Fruit fly (Drosophila melanogaster) whole organism, embryonic: ENCODE data around the gene Lcp65Ag1.

Experiments used
- B-H2 ChIP-seq: fragments of 200-800 bp; sonication (Bioruptor generic); optimal IDR thresholded peaks from 2 replicates; lab custom pipeline; 2018; ENCODE audit warnings: missing biosample characterization, mild to moderate bottlenecking, missing genetic modification characterization
- Bdp1 ChIP-seq: fragments of 200-800 bp; sonication (Bioruptor generic); optimal IDR thresholded peaks from 3 replicates; lab custom pipeline; 2016; ENCODE audit warnings: missing biosample characterization, missing genetic modification characterization
- CG10209 ChIP-seq: fragments of 200-800 bp; sonication (Bioruptor generic); optimal IDR thresholded peaks from 3 replicates; lab custom pipeline; 2017; ENCODE audit warnings: missing biosample characterization, mild to moderate bottlenecking, missing genetic modification characterization, missing genetic modification reagents
- CG10462 ChIP-seq: fragments of 200-800 bp; sonication (Bioruptor generic); optimal IDR thresholded peaks from 2 replicates; lab custom pipeline; 2016; ENCODE audit warnings: missing biosample characterization, missing genetic modification characterization
- CG12299 ChIP-seq: fragments of 200-800 bp; sonication (Bioruptor generic); optimal IDR thresholded peaks from 2 replicates; lab custom pipeline; 2018; ENCODE audit warnings: missing biosample characterization, mild to moderate bottlenecking, missing genetic modification characterization
- CG12744 ChIP-seq: fragments of 200-800 bp; sonication (Bioruptor generic); optimal IDR thresholded peaks from 2 replicates; lab custom pipeline; 2016; ENCODE audit warnings: missing biosample characterization, missing genetic modification characterization
- CG12942 ChIP-seq: fragments of 200-800 bp; sonication (Bioruptor generic); optimal IDR thresholded peaks from 3 replicates; lab custom pipeline; 2016; ENCODE audit warnings: missing biosample characterization, missing genetic modification characterization
- CG13775 ChIP-seq: fragments of 200-800 bp; sonication (Bioruptor generic); optimal IDR thresholded peaks from 3 replicates; lab custom pipeline; 2017; ENCODE audit warnings: missing biosample characterization, mild to moderate bottlenecking, missing genetic modification characterization
- CG15696 ChIP-seq: fragments of 200-800 bp; sonication (Bioruptor generic); optimal IDR thresholded peaks from 2 replicates; lab custom pipeline; 2019; ENCODE audit warnings: missing biosample characterization, mild to moderate bottlenecking, missing genetic modification characterization, moderate library complexity
- CG16863 ChIP-seq: fragments of 200-800 bp; sonication (Bioruptor generic); optimal IDR thresholded peaks from 3 replicates; lab custom pipeline; 2016; ENCODE audit warnings: missing biosample characterization, missing genetic modification characterization
- CG18262 ChIP-seq: fragments of 200-800 bp; optimal IDR thresholded peaks from 3 replicates; lab custom pipeline; 2019; ENCODE audit warnings: missing biosample characterization, mild to moderate bottlenecking, missing genetic modification characterization, moderate library complexity
- CG18764 ChIP-seq: fragments of 200-800 bp; sonication (Bioruptor generic); optimal IDR thresholded peaks from 3 replicates; lab custom pipeline; 2016; ENCODE audit warnings: missing biosample characterization, missing genetic modification characterization
- CG2116 ChIP-seq: fragments of 200-800 bp; sonication (Bioruptor generic); optimal IDR thresholded peaks from 3 replicates; lab custom pipeline; 2018; ENCODE audit warnings: missing biosample characterization, mild to moderate bottlenecking, missing genetic modification characterization
- CG6272 ChIP-seq: fragments of 200-800 bp; sonication (Bioruptor generic); IDR thresholded peaks from 2 replicates; pipeline ENCODE4 v1.3.6; 2022; ENCODE audit warnings: missing biosample characterization, missing genetic modification characterization
- CG8388 ChIP-seq: fragments of 200-800 bp; sonication (Bioruptor generic); optimal IDR thresholded peaks from 2 replicates; lab custom pipeline; 2019; ENCODE audit warnings: missing biosample characterization, mild to moderate bottlenecking, missing genetic modification characterization, moderate library complexity
- CG8924 ChIP-seq: fragments of 200-800 bp; optimal IDR thresholded peaks from 3 replicates; lab custom pipeline; 2019; ENCODE audit warnings: missing biosample characterization, mild to moderate bottlenecking, missing genetic modification characterization, moderate library complexity
- CG9437 ChIP-seq: fragments of 200-800 bp; sonication (Bioruptor generic); optimal IDR thresholded peaks from 2 replicates; lab custom pipeline; 2018; ENCODE audit warnings: missing biosample characterization, mild to moderate bottlenecking, missing genetic modification characterization
- CG9932 ChIP-seq: fragments of 200-800 bp; sonication (Bioruptor generic); IDR thresholded peaks from 2 replicates; pipeline ENCODE4 v1.3.6; 2022; ENCODE audit warnings: missing biosample characterization, missing genetic modification characterization
- Chrac-16 ChIP-seq: fragments of 200-800 bp; sonication (Bioruptor generic); optimal IDR thresholded peaks from 3 replicates; lab custom pipeline; 2016; ENCODE audit warnings: missing biosample characterization, missing genetic modification characterization
- Dbx ChIP-seq: fragments of 200-800 bp; sonication (Bioruptor generic); IDR thresholded peaks from 3 replicates; pipeline ENCODE4 v1.3.6; 2022; ENCODE audit warnings: missing biosample characterization, missing genetic modification characterization
- Dip2 ChIP-seq: fragments of 200-800 bp; sonication (Bioruptor generic); IDR thresholded peaks from 2 replicates; pipeline ENCODE4 v1.3.6; 2022; ENCODE audit warnings: missing biosample characterization, missing genetic modification characterization
- Fer2 ChIP-seq: fragments of 200-800 bp; sonication (Bioruptor generic); optimal IDR thresholded peaks from 2 replicates; lab custom pipeline; 2018; ENCODE audit warnings: missing biosample characterization, mild to moderate bottlenecking, missing genetic modification characterization, moderate library complexity
- GATAe ChIP-seq: fragments of 200-800 bp; sonication (Bioruptor generic); conservative IDR thresholded peaks from 2 replicates; pipeline ENCODE4 v1.3.6; 2022; ENCODE audit warnings: missing biosample characterization, missing genetic modification characterization
- H15 ChIP-seq: fragments of 200-800 bp; sonication (Bioruptor generic); IDR thresholded peaks from 3 replicates; pipeline ENCODE4 v1.3.6; 2022; ENCODE audit warnings: missing biosample characterization, missing genetic modification characterization
- Meics ChIP-seq: fragments of 200-800 bp; sonication (Bioruptor generic); optimal IDR thresholded peaks from 2 replicates; lab custom pipeline; 2017; ENCODE audit warnings: missing biosample characterization, mild to moderate bottlenecking, missing genetic modification characterization
- Myb ChIP-seq: fragments of 200-800 bp; sonication (Bioruptor generic); optimal IDR thresholded peaks from 2 replicates; lab custom pipeline; 2016; ENCODE audit warnings: missing biosample characterization, missing genetic modification characterization
- Pdp1 ChIP-seq, 2 experiments: fragments of 200-800 bp; sonication (Bioruptor generic); optimal IDR thresholded peaks; 3 replicates each; lab custom pipeline; 2016; ENCODE audit warnings: missing biosample characterization in 2 of 2, missing genetic modification characterization in 2 of 2, mild to moderate bottlenecking in 1 of 2, moderate library complexity in 1 of 2
- Ptx1 ChIP-seq: fragments of 200-800 bp; sonication (Bioruptor generic); IDR thresholded peaks from 2 replicates; pipeline ENCODE4 v1.3.6; 2022; ENCODE audit warnings: missing biosample characterization, missing genetic modification characterization
- Ssrp ChIP-seq: fragments of 200-800 bp; sonication (Bioruptor generic); optimal IDR thresholded peaks from 2 replicates; lab custom pipeline; 2018; ENCODE audit warnings: missing biosample characterization, mild to moderate bottlenecking, missing genetic modification characterization, moderate library complexity
- YL-1 ChIP-seq: fragments of 200-800 bp; sonication (Bioruptor generic); optimal IDR thresholded peaks from 3 replicates; lab custom pipeline; 2017; ENCODE audit warnings: missing biosample characterization, mild to moderate bottlenecking, missing genetic modification characterization
- al ChIP-seq: fragments of 200-800 bp; sonication (Bioruptor generic); IDR thresholded peaks from 2 replicates; pipeline ENCODE4 v1.3.6; 2022; ENCODE audit warnings: missing biosample characterization, missing genetic modification characterization
- ase ChIP-seq: fragments of 200-800 bp; sonication (Bioruptor generic); IDR thresholded peaks from 3 replicates; pipeline ENCODE4 v1.3.6; 2022; ENCODE audit warnings: missing biosample characterization, missing genetic modification characterization
- chinmo ChIP-seq: fragments of 200-800 bp; sonication (Bioruptor generic); IDR thresholded peaks from 4 replicates; pipeline ENCODE4 v1.3.6; 2022; ENCODE audit warnings: missing biosample characterization, missing genetic modification characterization; ENCODE audit not compliant: partially characterized antibody
- corto ChIP-seq: fragments of 200-800 bp; sonication (Bioruptor generic); optimal IDR thresholded peaks from 2 replicates; lab custom pipeline; 2016; ENCODE audit warnings: missing biosample characterization, mild to moderate bottlenecking, missing genetic modification characterization, moderate library complexity
- dmrt11E ChIP-seq: fragments of 200-800 bp; sonication (Bioruptor generic); optimal IDR thresholded peaks from 3 replicates; lab custom pipeline; 2018; ENCODE audit warnings: missing biosample characterization, mild to moderate bottlenecking, missing genetic modification characterization, moderate library complexity
- dysf ChIP-seq: fragments of 200-800 bp; sonication (Bioruptor generic); IDR thresholded peaks from 3 replicates; pipeline ENCODE4 v1.3.6; 2022; ENCODE audit warnings: missing biosample characterization, missing genetic modification characterization
- ems ChIP-seq: fragments of 200-800 bp; sonication (Bioruptor generic); optimal IDR thresholded peaks from 3 replicates; lab custom pipeline; 2016; ENCODE audit warnings: missing biosample characterization, missing genetic modification characterization
- fu2 ChIP-seq: fragments of 200-800 bp; sonication (Bioruptor generic); optimal IDR thresholded peaks from 2 replicates; lab custom pipeline; 2016; ENCODE audit warnings: missing biosample characterization, missing genetic modification characterization
- gro ChIP-seq: fragments of 200-800 bp; sonication (Bioruptor generic); optimal IDR thresholded peaks from 2 replicates; lab custom pipeline; 2016; ENCODE audit warnings: missing biosample characterization, missing genetic modification characterization
- insv ChIP-seq, 2 experiments: fragments of 200-800 bp; sonication (Bioruptor generic); optimal IDR thresholded peaks; 3 replicates each; lab custom pipeline; 2016 to 2018; ENCODE audit warnings: missing biosample characterization in 2 of 2, missing genetic modification characterization in 2 of 2
- kah ChIP-seq: fragments of 200-800 bp; sonication (Bioruptor generic); optimal IDR thresholded peaks from 2 replicates; lab custom pipeline; 2018; ENCODE audit warnings: missing biosample characterization, mild to moderate bottlenecking, missing genetic modification characterization
- lilli ChIP-seq: fragments of 200-800 bp; sonication (Bioruptor generic); optimal IDR thresholded peaks from 3 replicates; lab custom pipeline; 2016; ENCODE audit warnings: missing biosample characterization, missing genetic modification characterization
- prd ChIP-seq, 3 experiments: fragments of >200 bp in 2 of 3; fragments of 200-800 bp in 1 of 3; sonication (Bioruptor generic) in 1 of 3; optimal IDR thresholded peaks in 2 of 3; IDR thresholded peaks in 1 of 3; 2 replicates in 2 of 3; 3 replicates in 1 of 3; pipeline versions ENCODE4 v1.3.6 to Lab custom; 2017 to 2022; ENCODE audit warnings: missing biosample characterization in 1 of 3, missing genetic modification characterization in 1 of 3
- slbo ChIP-seq: fragments of 200-800 bp; sonication (Bioruptor generic); IDR thresholded peaks from 2 replicates; pipeline ENCODE4 v1.3.6; 2022; ENCODE audit warnings: missing biosample characterization, missing genetic modification characterization
- sr ChIP-seq: fragments of 200-800 bp; sonication (Bioruptor generic); IDR thresholded peaks from 3 replicates; pipeline ENCODE4 v1.3.6; 2022; ENCODE audit warnings: missing biosample characterization, missing genetic modification characterization
- tap ChIP-seq: fragments of 200-800 bp; optimal IDR thresholded peaks from 3 replicates; lab custom pipeline; 2019; ENCODE audit warnings: missing biosample characterization, mild to moderate bottlenecking, missing genetic modification characterization, moderate library complexity
- tin ChIP-seq: fragments of 200-800 bp; sonication (Bioruptor generic); optimal IDR thresholded peaks from 3 replicates; lab custom pipeline; 2016; ENCODE audit warnings: missing biosample characterization, missing genetic modification characterization
- tll ChIP-seq, 2 experiments: fragments of 200-800 bp in 1 of 2; fragments of >200 bp in 1 of 2; sonication (Bioruptor generic) in 1 of 2; optimal IDR thresholded peaks; 2 replicates each; lab custom pipeline; 2017 to 2019; ENCODE audit warnings: missing biosample characterization in 2 of 2, missing genetic modification characterization in 2 of 2, mild to moderate bottlenecking in 1 of 2, moderate library complexity in 1 of 2
- ttk ChIP-seq: fragments of 200-800 bp; sonication (Bioruptor generic); IDR thresholded peaks from 2 replicates; pipeline ENCODE4 v2.1.2; 2022; ENCODE audit warnings: missing biosample characterization, missing genetic modification characterization
- zfh2 ChIP-seq: fragments of 200-800 bp; sonication (Bioruptor generic); optimal IDR thresholded peaks from 2 replicates; lab custom pipeline; 2016; ENCODE audit warnings: missing biosample characterization, missing genetic modification characterization

Gene Lcp65Ag1

DNA sequence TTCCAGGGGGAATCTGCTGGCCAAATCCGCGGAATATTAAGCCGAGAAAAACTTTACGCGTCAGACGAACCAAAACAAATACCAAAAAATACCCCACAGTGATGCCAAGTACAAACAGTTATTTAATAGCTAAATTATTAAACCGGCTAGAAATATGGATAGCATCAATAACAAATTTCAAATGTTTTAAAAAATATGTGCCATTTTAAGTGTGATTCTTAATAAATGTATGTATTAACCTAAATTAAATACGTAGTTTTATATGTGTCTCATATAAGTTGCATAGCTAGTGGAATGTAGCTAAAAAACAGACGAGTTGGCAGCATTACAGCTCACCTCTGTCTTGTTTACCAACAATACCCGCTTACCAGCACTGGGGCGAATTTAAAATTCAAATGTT lies 46.7 kb upstream of the Lcp65Ag1 start, which contains the start of gene CG10274 (continued):
- TF ChIP-seq lilli (GFP tag; lab: Kevin White, UChicago) (peak; percentile 85), ttk (peak; percentile 19; the same call in 1 of the 2 replicates), CG9932 (peak; percentile 88), Dip2 (no peak), CG15696 (peak; percentile 82), CG6272 (GFP tag; lab: Robert Waterston, UW) (0 out of 2 replicates have a peak, but pooled peaks have one; percentile 47), B-H2 (GFP tag; lab: Kevin White, UChicago) (no peak), tll (GFP tag; optimal IDR thresholded peaks at IDR 0.05; lab: Kevin White, UChicago) (peak in 1 of 2 experiments; percentile 44), CG2116 (GFP tag; lab: Kevin White, UChicago) (peak; percentile 77), CG10209 (GFP tag; lab: Kevin White, UChicago) (peak; percentile 76), CG10462 (GFP tag; lab: Kevin White, UChicago) (peak; percentile 62), CG12942 (GFP tag; lab: Kevin White, UChicago) (peak; percentile 72), fu2 (GFP tag; lab: Kevin White, UChicago) (peak; percentile 71), YL-1 (GFP tag; lab: Kevin White, UChicago) (peak; percentile 65), ase (GFP tag; lab: Robert Waterston, UW) (0 out of 3 replicates have a peak, but pooled peaks have one; percentile 13), Chrac-16 (GFP tag; lab: Kevin White, UChicago) (peak; percentile 85), corto (no peak), chinmo (no peak), Ptx1 (peak; percentile 76), Fer2 (tag; lab: Kevin White, UChicago) (peak; percentile 72), Pdp1 (GFP tag; optimal IDR thresholded peaks at IDR 0.05; lab: Kevin White, UChicago) (peak in 1 of 2 experiments; percentile 67), slbo (peak; percentile 84), prd (optimal IDR thresholded peaks at IDR 0.05; lab: Kevin White, UChicago) (no peak), prd (GFP tag; IDR thresholded peaks at IDR 0.05; lab: Robert Waterston, UW) (peak; percentile 82), dysf (GFP tag; lab: Robert Waterston, UW) (peak; percentile 66; the same call in 1 of the 3 replicates), Meics (no peak), GATAe (no peak; the same call in 1 of the 2 replicates), gro (peak; percentile 77), insv (GFP tag; optimal IDR thresholded peaks at IDR 0.05; lab: Kevin White, UChicago) (peak in 1 of 2 experiments; percentile 31), dmrt11E (tag; lab: Kevin White, UChicago) (peak; percentile 77), tin (GFP tag; lab: Kevin White, UChicago) (peak; percentile 79), tap (tag; lab: Kevin White, UChicago) (no peak), Bdp1 (GFP tag; lab: Kevin White, UChicago) (peak; percentile 69), sr (no peak), kah (GFP tag; lab: Kevin White, UChicago) (no peak), CG18764 (GFP tag; lab: Kevin White, UChicago) (peak; percentile 72), CG8388 (peak; percentile 50), CG8924 (peak; percentile 79), ems (GFP tag; lab: Kevin White, UChicago) (peak; percentile 64), CG13775 (GFP tag; lab: Kevin White, UChicago) (peak; percentile 83), Ssrp (tag; lab: Kevin White, UChicago) (peak; percentile 80), Myb (GFP tag; lab: Kevin White, UChicago) (peak; percentile 72), zfh2 (GFP tag; lab: Kevin White, UChicago) (peak; percentile 80), CG12744 (GFP tag; lab: Kevin White, UChicago) (peak; percentile 48), Dbx (peak; percentile 81), H15 (GFP tag; lab: Robert Waterston, UW) (peak; percentile 47; the same call in 1 of the 3 replicates), CG16863 (GFP tag; lab: Kevin White, UChicago) (peak; percentile 64), al (peak; percentile 76), CG18262 (tag; lab: Kevin White, UChicago) (peak; percentile 76), CG12299 (tag; lab: Kevin White, UChicago) (peak; percentile 19), CG9437 (GFP tag; lab: Kevin White, UChicago) (peak; percentile 67)
